Fruit fly (Drosophila melanogaster) S2 (cell line): ENCODE measurements around the gene Art1.

ENCODE experiments used
- CG8478 ChIP-seq: fragments of >200 bp; optimal IDR thresholded peaks from 2 replicates; lab custom pipeline; 2018
- CTCF ChIP-seq, 2 experiments: fragments of >200 bp; optimal IDR thresholded peaks; 2 replicates each; lab custom pipeline; 2018

- no peak for TF ChIP-seq CG8478 (lab: Kevin White, UChicago)
- TF ChIP-seq CTCF (optimal IDR thresholded peaks at IDR 0.05; lab: Kevin White, UChicago), result no peak
Measured at dm6 chr3R:10826796-10827524, 38.9 kb upstream of the Art1 start, which contains the start of gene Cad86C.
